Comparison of ENCODE assay signal across 1 fruit fly cellular context in genomic region chrX:8755352-8755751, dm6.
TF ChIP-seq lines count a peak whose summit lies in the region.

No protein-coding gene starts in this region.

TF ChIP-seq in whole organism, embryonic, 481 proteins besides CTCF, POLR2A, EP300 and RAD21 (continued from another document and continues in another):
- TF ChIP-seq zfh2 (GFP tag; optimal IDR thresholded peaks at IDR 0.05; lab: Kevin White, UChicago) (no peak), Six4 (GFP tag; optimal IDR thresholded peaks at IDR 0.05; lab: Kevin White, UChicago) (no peak), bowl (GFP tag; IDR thresholded peaks at IDR 0.05; lab: Robert Waterston, UW) (no peak), CG6683 (GFP tag; optimal IDR thresholded peaks at IDR 0.05; lab: Kevin White, UChicago) (no peak), CG1529 (GFP tag; optimal IDR thresholded peaks at IDR 0.05; lab: Kevin White, UChicago) (no peak), Dip3 (GFP tag; optimal IDR thresholded peaks at IDR 0.05; lab: Kevin White, UChicago) (no peak), Nf-YB (GFP tag; optimal IDR thresholded peaks at IDR 0.05; lab: Kevin White, UChicago) (no peak), CG10431 (GFP tag; optimal IDR thresholded peaks at IDR 0.05; lab: Kevin White, UChicago) (no peak), CG9797 (GFP tag; optimal IDR thresholded peaks at IDR 0.05; lab: Kevin White, UChicago) (no peak), CG30403 (GFP tag; optimal IDR thresholded peaks at IDR 0.05; lab: Kevin White, UChicago) (peak; percentile 19), Ssrp (tag; optimal IDR thresholded peaks at IDR 0.05; lab: Kevin White, UChicago) (peak; percentile 19), ftz-f1 (GFP tag; optimal IDR thresholded peaks at IDR 0.05; lab: Kevin White, UChicago) (no peak), Trl (optimal IDR thresholded peaks at IDR 0.05; lab: Kevin White, UChicago) (no peak), Trl (GFP tag; optimal IDR thresholded peaks at IDR 0.05; lab: Kevin White, UChicago) (no peak), CG8290 (GFP tag; optimal IDR thresholded peaks at IDR 0.05; lab: Kevin White, UChicago) (no peak), CG8290 (tag; optimal IDR thresholded peaks at IDR 0.05; lab: Kevin White, UChicago) (no peak), dmrt99B (tag; optimal IDR thresholded peaks at IDR 0.05; lab: Kevin White, UChicago) (no peak), Ravus (GFP tag; IDR thresholded peaks at IDR 0.05; lab: Robert Waterston, UW) (no peak), CG2116 (GFP tag; optimal IDR thresholded peaks at IDR 0.05; lab: Kevin White, UChicago) (no peak), CG15479 (GFP tag; optimal IDR thresholded peaks at IDR 0.05; lab: Kevin White, UChicago) (no peak), ERR (GFP tag; optimal IDR thresholded peaks at IDR 0.05; lab: Kevin White, UChicago) (no peak), Opbp (GFP tag; IDR thresholded peaks at IDR 0.05; lab: Robert Waterston, UW; ENCODE audit: partially characterized antibody) (no peak), aop (GFP tag; IDR thresholded peaks at IDR 0.05; lab: Robert Waterston, UW) (no peak), bigmax (GFP tag; optimal IDR thresholded peaks at IDR 0.05; lab: Kevin White, UChicago) (no peak), CG1792 (GFP tag; optimal IDR thresholded peaks at IDR 0.05; lab: Kevin White, UChicago) (no peak), CG1233 (GFP tag; optimal IDR thresholded peaks at IDR 0.05; lab: Kevin White, UChicago) (peak; percentile 2), dati (GFP tag; IDR thresholded peaks at IDR 0.05; lab: Robert Waterston, UW) (no peak), Mrtf (GFP tag; IDR thresholded peaks at IDR 0.05; lab: Robert Waterston, UW) (0 out of 3 replicates have a peak, but pooled peaks have one; percentile 18), gcm (GFP tag; optimal IDR thresholded peaks at IDR 0.05; lab: Kevin White, UChicago) (no peak), CG18011 (GFP tag; optimal IDR thresholded peaks at IDR 0.05; lab: Kevin White, UChicago) (no peak), toy (GFP tag; IDR thresholded peaks at IDR 0.05; lab: Robert Waterston, UW) (no peak), CG8359 (GFP tag; optimal IDR thresholded peaks at IDR 0.05; lab: Kevin White, UChicago; ENCODE audit: borderline replicate concordance) (no peak), dysf (GFP tag; IDR thresholded peaks at IDR 0.05; lab: Robert Waterston, UW) (peak; percentile 22; the same call in 1 of the 3 replicates), CG31388 (GFP tag; optimal IDR thresholded peaks at IDR 0.05; lab: Kevin White, UChicago) (no peak), CG16813 (GFP tag; IDR thresholded peaks at IDR 0.05; lab: Robert Waterston, UW; ENCODE audit: partially characterized antibody) (no peak), ato (GFP tag; IDR thresholded peaks at IDR 0.05; lab: Robert Waterston, UW; ENCODE audit: partially characterized antibody) (no peak), CG4424 (GFP tag; optimal IDR thresholded peaks at IDR 0.05; lab: Kevin White, UChicago) (peak; percentile 29), CG7963 (GFP tag; IDR thresholded peaks at IDR 0.05; lab: Robert Waterston, UW; ENCODE audit: partially characterized antibody) (no peak), Sry-β (GFP tag; optimal IDR thresholded peaks at IDR 0.05; lab: Kevin White, UChicago) (no peak), E2f1 (GFP tag; IDR thresholded peaks at IDR 0.05; lab: Robert Waterston, UW) (no peak), CG32532 (GFP tag; IDR thresholded peaks at IDR 0.05; lab: Robert Waterston, UW) (no peak), Eip74EF (GFP tag; optimal IDR thresholded peaks at IDR 0.05; lab: Kevin White, UChicago) (no peak), CG11695 (GFP tag; IDR thresholded peaks at IDR 0.05; lab: Robert Waterston, UW) (no peak), CG7271 (tag; optimal IDR thresholded peaks at IDR 0.05; lab: Kevin White, UChicago) (no peak), knrl (GFP tag; IDR thresholded peaks at IDR 0.05; lab: Robert Waterston, UW; ENCODE audit: partially characterized antibody) (no peak), CG7987 (GFP tag; optimal IDR thresholded peaks at IDR 0.05; lab: Kevin White, UChicago) (no peak), CG2129 (GFP tag; IDR thresholded peaks at IDR 0.05; lab: Robert Waterston, UW; ENCODE audit: partially characterized antibody) (no peak), salm (tag; optimal IDR thresholded peaks at IDR 0.05; lab: Kevin White, UChicago) (no peak), fu2 (GFP tag; optimal IDR thresholded peaks at IDR 0.05; lab: Kevin White, UChicago) (no peak), ken (GFP tag; IDR thresholded peaks at IDR 0.05; lab: Robert Waterston, UW) (no peak), disco-r (GFP tag; optimal IDR thresholded peaks at IDR 0.05; lab: Kevin White, UChicago) (no peak), CG11723 (GFP tag; optimal IDR thresholded peaks at IDR 0.05; lab: Kevin White, UChicago) (no peak), tgo (GFP tag; IDR thresholded peaks at IDR 0.05; lab: Robert Waterston, UW) (peak; percentile 23; the same call in 1 of the 3 replicates), jigr1 (GFP tag; IDR thresholded peaks at IDR 0.05; lab: Robert Waterston, UW) (no peak), CG6654 (GFP tag; optimal IDR thresholded peaks at IDR 0.05; lab: Kevin White, UChicago) (no peak), oc (tag; optimal IDR thresholded peaks at IDR 0.05; lab: Kevin White, UChicago) (no peak), lbe (GFP tag; optimal IDR thresholded peaks at IDR 0.05; lab: Kevin White, UChicago) (no peak), usp (GFP tag; optimal IDR thresholded peaks at IDR 0.05; lab: Kevin White, UChicago) (no peak), CG5953 (GFP tag; IDR thresholded peaks at IDR 0.05; lab: Robert Waterston, UW) (no peak), CG9609 (GFP tag; optimal IDR thresholded peaks at IDR 0.05; lab: Kevin White, UChicago) (no peak), CG4404 (GFP tag; IDR thresholded peaks at IDR 0.05; lab: Robert Waterston, UW) (peak; percentile 80), CG31224 (GFP tag; IDR thresholded peaks at IDR 0.05; lab: Robert Waterston, UW) (no peak), da (GFP tag; optimal IDR thresholded peaks at IDR 0.05; lab: Kevin White, UChicago) (no peak), CG12769 (tag; optimal IDR thresholded peaks at IDR 0.05; lab: Kevin White, UChicago) (no peak), nerfin-1 (tag; optimal IDR thresholded peaks at IDR 0.05; lab: Kevin White, UChicago) (no peak), sens (GFP tag; lab: Kevin White, UChicago) (peak; percentile 89), CG9437 (GFP tag; optimal IDR thresholded peaks at IDR 0.05; lab: Kevin White, UChicago) (no peak), CG7928 (GFP tag; optimal IDR thresholded peaks at IDR 0.05; lab: Kevin White, UChicago) (no peak), CG18619 (GFP tag; optimal IDR thresholded peaks at IDR 0.05; lab: Kevin White, UChicago) (no peak), CG18764 (GFP tag; optimal IDR thresholded peaks at IDR 0.05; lab: Kevin White, UChicago) (no peak), trem (tag; optimal IDR thresholded peaks at IDR 0.05; lab: Kevin White, UChicago) (no peak), ATbp (GFP tag; optimal IDR thresholded peaks at IDR 0.05; lab: Kevin White, UChicago) (no peak), pan (optimal IDR thresholded peaks at IDR 0.05; lab: Kevin White, UChicago) (no peak), pan (GFP tag; optimal IDR thresholded peaks at IDR 0.05 in 1 of 2, IDR thresholded peaks at IDR 0.05 in 1 of 2) (no peak), pzg (GFP tag; optimal IDR thresholded peaks at IDR 0.05; lab: Kevin White, UChicago) (no peak), pfk (GFP tag; optimal IDR thresholded peaks at IDR 0.05; lab: Kevin White, UChicago) (no peak), HLH4C (GFP tag; IDR thresholded peaks at IDR 0.05; lab: Robert Waterston, UW; ENCODE audit: partially characterized antibody) (no peak), Dek (tag; optimal IDR thresholded peaks at IDR 0.05; lab: Kevin White, UChicago) (no peak), ranshi (GFP tag; IDR thresholded peaks at IDR 0.05; lab: Robert Waterston, UW) (no peak), tio (GFP tag; optimal IDR thresholded peaks at IDR 0.05; lab: Kevin White, UChicago) (no peak), HLH3B (GFP tag; IDR thresholded peaks at IDR 0.05; lab: Robert Waterston, UW) (no peak; the same call in 1 of the 2 replicates), Mes4 (GFP tag; optimal IDR thresholded peaks at IDR 0.05; lab: Kevin White, UChicago) (no peak), sima (GFP tag; optimal IDR thresholded peaks at IDR 0.05; lab: Kevin White, UChicago) (no peak), Hr51 (GFP tag; optimal IDR thresholded peaks at IDR 0.05; lab: Kevin White, UChicago) (no peak), CG9876 (GFP tag; optimal IDR thresholded peaks at IDR 0.05; lab: Kevin White, UChicago) (no peak), repo (GFP tag; optimal IDR thresholded peaks at IDR 0.05; lab: Kevin White, UChicago) (no peak), Sox102F (GFP tag; optimal IDR thresholded peaks at IDR 0.05; lab: Kevin White, UChicago) (peak; percentile 19), sisA (GFP tag; IDR thresholded peaks at IDR 0.05; lab: Robert Waterston, UW) (no peak; the same call in 1 of the 2 replicates), Dll (GFP tag; IDR thresholded peaks at IDR 0.05; lab: Robert Waterston, UW; ENCODE audit: partially characterized antibody) (no peak), Dip2 (GFP tag; IDR thresholded peaks at IDR 0.05; lab: Robert Waterston, UW) (no peak), CG17385 (GFP tag; optimal IDR thresholded peaks at IDR 0.05; lab: Kevin White, UChicago) (no peak), row (GFP tag; IDR thresholded peaks at IDR 0.05; lab: Robert Waterston, UW) (peak; percentile 55), Ets97D (GFP tag; optimal IDR thresholded peaks at IDR 0.05; lab: Kevin White, UChicago) (no peak), CG14014 (GFP tag; IDR thresholded peaks at IDR 0.05; lab: Robert Waterston, UW) (no peak), yki (optimal IDR thresholded peaks at IDR 0.05; lab: Kevin White, UChicago) (no peak), CG11093 (GFP tag; IDR thresholded peaks at IDR 0.05; lab: Robert Waterston, UW) (0 out of 3 replicates have a peak, but pooled peaks have one; percentile 37), Lhr (GFP tag; optimal IDR thresholded peaks at IDR 0.05; lab: Kevin White, UChicago) (no peak), CG4854 (GFP tag; optimal IDR thresholded peaks at IDR 0.05; lab: Kevin White, UChicago) (no peak), CG9817 (tag; optimal IDR thresholded peaks at IDR 0.05; lab: Kevin White, UChicago) (peak; percentile 14), CG7786 (GFP tag; optimal IDR thresholded peaks at IDR 0.05; lab: Kevin White, UChicago) (no peak), CG16779 (GFP tag; IDR thresholded peaks at IDR 0.05; lab: Robert Waterston, UW) (no peak), CG17802 (tag; optimal IDR thresholded peaks at IDR 0.05; lab: Kevin White, UChicago) (no peak), CG5180 (GFP tag; optimal IDR thresholded peaks at IDR 0.05; lab: Kevin White, UChicago) (no peak), CG10209 (GFP tag; optimal IDR thresholded peaks at IDR 0.05; lab: Kevin White, UChicago) (peak; percentile 0), CG11247 (GFP tag; IDR thresholded peaks at IDR 0.05; lab: Robert Waterston, UW) (no peak), CG5245 (GFP tag; optimal IDR thresholded peaks at IDR 0.05; lab: Kevin White, UChicago) (no peak), Kr (GFP tag; optimal IDR thresholded peaks at IDR 0.05; lab: Kevin White, UChicago) (no peak), Fer3 (tag; optimal IDR thresholded peaks at IDR 0.05; lab: Kevin White, UChicago) (no peak), CG3838 (GFP tag; optimal IDR thresholded peaks at IDR 0.05; lab: Kevin White, UChicago) (no peak), eyg (GFP tag; optimal IDR thresholded peaks at IDR 0.05; lab: Kevin White, UChicago) (no peak), odd (GFP tag; optimal IDR thresholded peaks at IDR 0.05; lab: Kevin White, UChicago) (no peak), phol (tag; optimal IDR thresholded peaks at IDR 0.05; lab: Kevin White, UChicago) (peak; percentile 37), CG17328 (GFP tag; IDR thresholded peaks at IDR 0.05; lab: Robert Waterston, UW) (peak; percentile 46), Rfx (GFP tag; IDR thresholded peaks at IDR 0.05; lab: Robert Waterston, UW) (no peak), sim (GFP tag; IDR thresholded peaks at IDR 0.05; lab: Robert Waterston, UW) (no peak), CG12071 (GFP tag; optimal IDR thresholded peaks at IDR 0.05; lab: Kevin White, UChicago) (no peak), Rx (GFP tag; IDR thresholded peaks at IDR 0.05; lab: Robert Waterston, UW) (peak; percentile 22; the same call in 1 of the 2 replicates), peb (GFP tag; IDR thresholded peaks at IDR 0.05; lab: Robert Waterston, UW) (no peak), CG12155 (GFP tag; optimal IDR thresholded peaks at IDR 0.05; lab: Kevin White, UChicago) (no peak), GATAe (GFP tag; conservative IDR thresholded peaks at IDR 0.05; lab: Robert Waterston, UW) (no peak), Abd-B (GFP tag; optimal IDR thresholded peaks at IDR 0.05; lab: Kevin White, UChicago) (no peak), CG15696 (tag; optimal IDR thresholded peaks at IDR 0.05; lab: Kevin White, UChicago) (peak; percentile 81), CG2712 (tag; optimal IDR thresholded peaks at IDR 0.05; lab: Kevin White, UChicago) (peak; percentile 39), sd (tag; optimal IDR thresholded peaks at IDR 0.05; lab: Kevin White, UChicago) (no peak), hkb (optimal IDR thresholded peaks at IDR 0.05; lab: Kevin White, UChicago) (no peak), hkb (GFP tag; IDR thresholded peaks at IDR 0.05; lab: Robert Waterston, UW) (no peak), cwo (GFP tag; optimal IDR thresholded peaks at IDR 0.05; lab: Kevin White, UChicago) (no peak), MESR4 (GFP tag; optimal IDR thresholded peaks at IDR 0.05; lab: Kevin White, UChicago) (no peak), wdn (GFP tag; IDR thresholded peaks at IDR 0.05; lab: Robert Waterston, UW) (no peak), C15 (GFP tag; IDR thresholded peaks at IDR 0.05; lab: Robert Waterston, UW) (no peak), BtbVII (GFP tag; optimal IDR thresholded peaks at IDR 0.05; lab: Kevin White, UChicago) (no peak), CG7839 (tag; optimal IDR thresholded peaks at IDR 0.05; lab: Kevin White, UChicago) (peak; percentile 9), CG18262 (tag; optimal IDR thresholded peaks at IDR 0.05; lab: Kevin White, UChicago) (peak; percentile 32), CG8765 (GFP tag; IDR thresholded peaks at IDR 0.05; lab: Robert Waterston, UW) (peak; percentile 43; the same call in 1 of the 2 replicates), stwl (tag; optimal IDR thresholded peaks at IDR 0.05; lab: Kevin White, UChicago) (no peak), CoRest (tag; optimal IDR thresholded peaks at IDR 0.05; lab: Kevin White, UChicago) (no peak), kay (GFP tag; optimal IDR thresholded peaks at IDR 0.05; lab: Kevin White, UChicago) (no peak), Scr (GFP tag; IDR thresholded peaks at IDR 0.05; lab: Robert Waterston, UW; ENCODE audit: partially characterized antibody) (no peak)
